Worm (Caenorhabditis elegans) whole organism, late embryonic: Measurements from ENCODE around the gene C05C10.7.

Experiments used
- C08G9.2 ChIP-seq: sonication (generic microtip); optimal IDR thresholded peaks from 2 replicates; lab custom pipeline; 2016; ENCODE audit warnings: mild to moderate bottlenecking, missing genetic modification characterization, moderate library complexity, missing compliant biosample characterization
- C38D4.7 ChIP-seq: fragments of 200-800 bp; sonication (Bioruptor generic); optimal IDR thresholded peaks from 2 replicates; lab custom pipeline; 2018; ENCODE audit warnings: mild to moderate bottlenecking, missing genetic modification characterization, moderate library complexity, missing compliant biosample characterization
- F13H6.1 ChIP-seq: sonication (generic microtip); optimal IDR thresholded peaks from 2 replicates; lab custom pipeline; 2016; ENCODE audit warnings: missing genetic modification characterization, missing compliant biosample characterization
- K09A11.1 ChIP-seq: sonication (generic microtip); optimal IDR thresholded peaks from 2 replicates; lab custom pipeline; 2017; ENCODE audit warnings: antibody characterized with exemption, mild to moderate bottlenecking, missing genetic modification characterization, missing compliant biosample characterization; ENCODE audit not compliant: insufficient read depth
- Y22D7AL.16 ChIP-seq: sonication (generic microtip); optimal IDR thresholded peaks from 2 replicates; lab custom pipeline; 2016; ENCODE audit warnings: missing genetic modification characterization, missing compliant biosample characterization
- ahr-1 ChIP-seq: sonication (generic microtip); optimal IDR thresholded peaks from 2 replicates; lab custom pipeline; 2016; ENCODE audit warnings: missing genetic modification characterization, missing compliant biosample characterization
- ama-1 ChIP-seq: fragments of 150-350 bp; optimal IDR thresholded peaks from 2 replicates; lab custom pipeline; 2014
- ceh-14 ChIP-seq: sonication (generic microtip); optimal IDR thresholded peaks from 2 replicates; lab custom pipeline; 2016; ENCODE audit warnings: missing genotype, missing genetic modification characterization, missing compliant biosample characterization
- ceh-19 ChIP-seq: fragments of 200-800 bp; sonication (Bioruptor generic); optimal IDR thresholded peaks from 2 replicates; lab custom pipeline; 2018; ENCODE audit warnings: mild to moderate bottlenecking, missing genetic modification characterization, missing compliant biosample characterization
- ceh-45 ChIP-seq: fragments of 200-800 bp; sonication (Bioruptor generic); IDR thresholded peaks from 2 replicates; pipeline ENCODE4 v1.3.6; 2022; ENCODE audit warnings: missing genetic modification reagents, missing genetic modification characterization, missing compliant biosample characterization
- ceh-6 ChIP-seq: fragments of 200-800 bp; sonication (Bioruptor generic); optimal IDR thresholded peaks from 2 replicates; lab custom pipeline; 2018; ENCODE audit warnings: mild to moderate bottlenecking, missing genetic modification characterization, missing compliant biosample characterization
- ceh-9 ChIP-seq: sonication (generic microtip); optimal IDR thresholded peaks from 2 replicates; lab custom pipeline; 2016; ENCODE audit warnings: mild to moderate bottlenecking, missing genetic modification characterization, inconsistent platforms, missing compliant biosample characterization
- dmd-4 ChIP-seq: sonication (generic microtip); optimal IDR thresholded peaks from 2 replicates; lab custom pipeline; 2016; ENCODE audit warnings: borderline replicate concordance, missing genetic modification characterization, missing compliant biosample characterization
- dve-1 ChIP-seq: sonication (generic microtip); optimal IDR thresholded peaks from 2 replicates; lab custom pipeline; 2017; ENCODE audit warnings: antibody characterized with exemption, mild to moderate bottlenecking, missing genetic modification characterization, missing compliant biosample characterization
- elt-4 ChIP-seq: sonication (generic microtip); optimal IDR thresholded peaks from 2 replicates; lab custom pipeline; 2016; ENCODE audit warnings: missing genetic modification characterization, missing compliant biosample characterization
- fkh-10 ChIP-seq: fragments of 150-350 bp; optimal IDR thresholded peaks from 2 replicates; lab custom pipeline; 2014; ENCODE audit warnings: missing biosample characterization, missing genetic modification reagents, missing genetic modification characterization
- fkh-6 ChIP-seq: sonication (generic microtip); optimal IDR thresholded peaks from 2 replicates; lab custom pipeline; 2016; ENCODE audit warnings: missing genetic modification characterization, missing compliant biosample characterization
- hlh-13 ChIP-seq: fragments of 200-800 bp; sonication (Bioruptor generic); optimal IDR thresholded peaks from 2 replicates; lab custom pipeline; 2018; ENCODE audit warnings: mild to moderate bottlenecking, missing genetic modification characterization, missing compliant biosample characterization
- hlh-30 ChIP-seq: sonication (generic microtip); optimal IDR thresholded peaks from 2 replicates; lab custom pipeline; 2017; ENCODE audit warnings: antibody characterized with exemption, missing genetic modification characterization, missing compliant biosample characterization; ENCODE audit not compliant: insufficient read depth
- hlh-8 ChIP-seq: sonication (generic microtip); optimal IDR thresholded peaks from 2 replicates; lab custom pipeline; 2016; ENCODE audit warnings: missing genotype, missing genetic modification characterization, missing compliant biosample characterization
- lim-6 ChIP-seq: sonication (generic microtip); optimal IDR thresholded peaks from 2 replicates; lab custom pipeline; 2016; ENCODE audit warnings: missing genetic modification characterization, missing compliant biosample characterization
- lin-11 ChIP-seq: fragments of 200-800 bp; sonication (Bioruptor generic); optimal IDR thresholded peaks from 2 replicates; lab custom pipeline; 2018; ENCODE audit warnings: mild to moderate bottlenecking, missing genetic modification characterization, missing compliant biosample characterization
- mec-3 ChIP-seq: sonication (generic microtip); optimal IDR thresholded peaks from 2 replicates; lab custom pipeline; 2016; ENCODE audit warnings: borderline replicate concordance, missing genetic modification characterization, missing compliant biosample characterization
- nfya-1 ChIP-seq: sonication (generic microtip); optimal IDR thresholded peaks from 2 replicates; lab custom pipeline; 2017; ENCODE audit warnings: missing genetic modification characterization, mild to moderate bottlenecking, missing compliant biosample characterization, antibody characterized with exemption, moderate library complexity
- nhr-11 ChIP-seq: fragments of 150-350 bp; optimal IDR thresholded peaks from 2 replicates; lab custom pipeline; 2014; ENCODE audit warnings: missing biosample characterization, missing genetic modification characterization
- odd-2 ChIP-seq: sonication (generic microtip); optimal IDR thresholded peaks from 2 replicates; lab custom pipeline; 2017; ENCODE audit warnings: antibody characterized with exemption, mild to moderate bottlenecking, missing genetic modification characterization, missing compliant biosample characterization
- pha-2 ChIP-seq: sonication (generic microtip); optimal IDR thresholded peaks from 2 replicates; lab custom pipeline; 2017; ENCODE audit warnings: mild to moderate bottlenecking, missing genetic modification characterization, missing compliant biosample characterization
- pha-4 ChIP-seq: fragments of 150-350 bp; optimal IDR thresholded peaks from 2 replicates; lab custom pipeline; 2018; ENCODE audit warnings: missing biosample characterization, missing genetic modification reagents, missing genetic modification characterization
- pros-1 ChIP-seq: fragments of 150-350 bp; optimal IDR thresholded peaks from 2 replicates; lab custom pipeline; 2014; ENCODE audit warnings: missing biosample characterization, missing genetic modification reagents, missing genetic modification characterization
- ref-2 ChIP-seq: sonication (generic microtip); optimal IDR thresholded peaks from 2 replicates; lab custom pipeline; 2016; ENCODE audit warnings: missing genetic modification characterization, missing compliant biosample characterization
- sox-2 ChIP-seq: fragments of 200-800 bp; sonication (Bioruptor generic); IDR thresholded peaks from 2 replicates; pipeline ENCODE4 v1.3.6; 2022; ENCODE audit warnings: missing genetic modification reagents, missing genetic modification characterization, missing compliant biosample characterization
- tbx-7 ChIP-seq: sonication (generic microtip); optimal IDR thresholded peaks from 2 replicates; lab custom pipeline; 2016; ENCODE audit warnings: missing genotype, missing genetic modification characterization, missing compliant biosample characterization
- unc-3 ChIP-seq, 2 experiments: fragments of 200-800 bp in 1 of 2; sonication (Bioruptor generic) in 1 of 2; sonication (generic microtip) in 1 of 2; conservative IDR thresholded peaks in 1 of 2; optimal IDR thresholded peaks in 1 of 2; 2 replicates each; pipeline versions ENCODE4 v1.3.6 to Lab custom; 2016 to 2022; ENCODE audit warnings: missing compliant biosample characterization in 2 of 2, missing genetic modification characterization in 2 of 2, missing genetic modification reagents in 1 of 2
- unc-42 ChIP-seq: sonication (generic microtip); optimal IDR thresholded peaks from 2 replicates; lab custom pipeline; 2016; ENCODE audit warnings: missing genotype, missing genetic modification characterization, missing compliant biosample characterization
- unc-86 ChIP-seq: sonication (generic microtip); optimal IDR thresholded peaks from 2 replicates; lab custom pipeline; 2016; ENCODE audit warnings: missing genetic modification characterization, missing compliant biosample characterization
- zip-5 ChIP-seq: sonication (generic microtip); optimal IDR thresholded peaks from 2 replicates; lab custom pipeline; 2016; ENCODE audit warnings: missing genetic modification characterization, missing compliant biosample characterization

Gene C05C10.7

DNA sequence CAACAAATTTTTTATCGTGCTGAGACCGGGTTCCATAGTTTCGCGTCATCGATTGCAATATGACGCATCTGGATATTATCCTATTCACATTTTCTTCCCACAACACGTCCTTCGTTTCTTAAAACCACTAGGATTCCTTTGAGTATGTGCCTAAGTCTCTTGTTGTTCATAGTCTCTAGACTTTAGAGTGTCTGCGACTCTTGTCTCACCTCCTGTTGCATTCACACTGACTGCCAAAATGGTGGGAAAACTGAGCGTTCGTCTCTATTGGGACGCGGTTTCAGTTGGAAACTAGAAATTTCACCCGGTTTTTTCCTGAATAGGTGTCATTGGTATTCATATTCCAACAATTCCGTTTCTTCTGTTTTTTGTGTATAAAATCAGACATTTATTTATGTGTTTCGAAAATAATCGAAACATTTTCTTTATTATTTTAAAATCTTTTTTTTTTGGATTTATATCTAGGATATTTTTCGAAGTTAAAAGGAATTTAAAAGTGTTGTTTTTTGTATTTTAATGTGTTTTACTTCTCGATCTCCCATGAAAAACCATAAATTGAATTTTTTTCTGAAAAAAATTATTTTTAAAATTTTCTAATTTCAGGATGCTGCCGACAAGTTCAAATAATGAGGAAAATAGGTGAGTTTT lies 17.0 kb downstream of the C05C10.7 start, which contains the start of gene C05C10.2:
Gene C05C10.2, plus strand, starts transcription at position 598 of the 648 bp plus-strand sequence.
- TF ChIP-seq zip-5 (tag; lab: Kevin White, UChicago): no peak
- TF ChIP-seq tbx-7: no peak
- TF ChIP-seq ama-1 (lab: Kevin White, UChicago): no peak
- TF ChIP-seq fkh-10 (GFP tag; lab: Kevin White, UChicago): no peak
- TF ChIP-seq ceh-14 (tag; lab: Kevin White, UChicago): no peak
- peak; percentile 7 for TF ChIP-seq nfya-1 (tag; lab: Kevin White, UChicago)
- no peak for TF ChIP-seq sox-2 (GFP tag; lab: Robert Waterston, UW)
- TF ChIP-seq K09A11.1: no peak
- TF ChIP-seq, all 69 proteins: peak for 1

DNA sequence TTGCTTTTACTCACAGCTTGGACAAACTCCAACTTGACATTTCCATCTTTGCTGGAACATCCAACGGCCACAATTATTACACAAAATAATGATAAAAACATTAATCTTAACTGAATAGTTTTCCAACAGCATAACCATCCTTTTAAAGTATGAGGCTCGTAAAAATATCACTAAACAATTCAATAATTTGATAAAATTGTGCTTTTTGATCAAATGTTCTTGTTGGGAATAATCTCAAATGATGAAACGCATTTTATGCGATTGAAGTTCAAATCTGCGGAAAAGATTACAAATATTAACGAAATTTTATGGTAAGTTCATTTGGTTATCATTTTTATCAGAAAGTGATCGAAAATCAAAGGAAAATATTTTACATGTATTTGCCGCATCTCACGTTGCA lies 18.3 kb downstream of the C05C10.7 start, which contains the start of gene pho-10:
Gene pho-10, minus strand, starts transcription at position 101 of the 400 bp plus-strand sequence.
- TF ChIP-seq odd-2 (no peak), F13H6.1 (tag; lab: Kevin White, UChicago) (no peak), unc-86 (tag; lab: Kevin White, UChicago) (no peak), hlh-30 (tag; lab: Kevin White, UChicago) (no peak), C08G9.2 (no peak), dve-1 (no peak), ref-2 (tag; lab: Kevin White, UChicago) (no peak), hlh-13 (GFP tag; lab: Kevin White, UChicago) (no peak), fkh-10 (GFP tag; lab: Kevin White, UChicago) (no peak), hlh-8 (tag; lab: Kevin White, UChicago) (no peak), ceh-9 (no peak), ceh-19 (GFP tag; lab: Kevin White, UChicago) (no peak), ceh-14 (tag; lab: Kevin White, UChicago) (no peak), C38D4.7 (no peak), lin-11 (tag; lab: Kevin White, UChicago) (no peak), Y22D7AL.16 (tag; lab: Kevin White, UChicago) (no peak)

DNA sequence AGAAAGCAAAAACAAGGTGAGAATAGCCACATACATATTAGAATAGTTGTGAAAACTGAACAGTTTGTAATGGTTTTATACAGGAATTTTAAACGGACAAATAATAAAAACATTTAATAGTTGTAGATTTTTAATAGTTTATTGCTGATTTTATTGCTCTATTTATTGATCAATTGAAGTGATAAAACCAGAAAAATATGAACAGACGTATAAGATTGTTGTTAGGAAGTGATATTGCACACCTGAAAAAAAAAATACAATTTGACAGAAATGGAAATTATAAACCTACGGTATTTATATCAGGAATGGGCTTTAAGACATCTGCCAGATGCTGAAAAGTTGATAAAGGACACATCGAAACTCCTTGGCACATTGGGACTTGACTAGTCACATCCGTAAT lies 20.9 kb downstream of the C05C10.7 start, which contains the start of gene C05C10.8:
Gene C05C10.8, minus strand, starts transcription at position 101 of the 400 bp plus-strand sequence.
- TF ChIP-seq K09A11.1 (no peak), fkh-6 (tag; lab: Kevin White, UChicago) (no peak), pros-1 (tag; lab: Kevin White, UChicago) (no peak), F13H6.1 (tag; lab: Kevin White, UChicago) (no peak), nhr-11 (no peak), pha-2 (tag; lab: Kevin White, UChicago) (no peak), dmd-4 (tag; lab: Kevin White, UChicago) (no peak)
- TF ChIP-seq, all 69 proteins: peak for 0

DNA sequence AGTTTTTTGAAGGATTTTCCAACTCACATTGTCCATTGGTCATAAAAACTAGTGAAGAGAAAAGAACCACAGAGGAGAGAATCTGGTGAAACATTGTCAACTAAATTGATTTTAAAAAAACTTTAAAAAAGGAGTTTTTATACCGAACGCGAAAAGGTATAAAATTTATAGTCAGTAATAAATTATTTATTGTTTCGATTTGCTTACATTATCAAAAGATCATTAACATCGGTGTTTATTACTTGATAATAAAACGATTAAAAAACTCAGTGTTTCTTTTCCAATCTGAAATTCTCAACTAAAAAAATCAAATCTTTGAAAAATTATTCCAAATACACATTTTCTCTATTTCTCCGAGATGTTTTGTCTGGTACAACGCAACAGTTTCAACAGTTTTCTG lies 22.6 kb downstream of the C05C10.7 start, which contains the start of gene F26C11.4:
Gene F26C11.4, minus strand, starts transcription at position 101 of the 400 bp plus-strand sequence.
- TF ChIP-seq unc-42 (no peak), fkh-10 (GFP tag; lab: Kevin White, UChicago) (no peak), lin-11 (tag; lab: Kevin White, UChicago) (no peak), odd-2 (no peak), C38D4.7 (no peak), ceh-6 (GFP tag; lab: Kevin White, UChicago) (no peak), elt-4 (tag; lab: Kevin White, UChicago) (no peak), ahr-1 (tag; lab: Kevin White, UChicago) (no peak), pha-4 (tag; lab: Kevin White, UChicago) (no peak), zip-5 (tag; lab: Kevin White, UChicago) (no peak), pros-1 (tag; lab: Kevin White, UChicago) (no peak), fkh-6 (tag; lab: Kevin White, UChicago) (no peak), unc-3 (GFP tag; conservative IDR thresholded peaks at IDR 0.05; lab: Robert Waterston, UW) (no peak), unc-3 (tag; optimal IDR thresholded peaks at IDR 0.05; lab: Kevin White, UChicago) (no peak), ceh-45 (GFP tag; lab: Robert Waterston, UW) (no peak), mec-3 (tag; lab: Kevin White, UChicago) (no peak), tbx-7 (no peak), lim-6 (tag; lab: Kevin White, UChicago) (no peak)
